Worm (Caenorhabditis elegans) whole organism, mixed stage, embryonic: ENCODE measurements around the gene C02B8.1.

Experiments used
- bed-3 ChIP-seq: fragments of 200-800 bp; sonication (Bioruptor generic); optimal IDR thresholded peaks from 3 replicates; lab custom pipeline; 2018; ENCODE audit warnings: mild to moderate bottlenecking, missing genetic modification characterization, moderate library complexity, missing compliant biosample characterization
- blmp-1 ChIP-seq: fragments of 150-350 bp; optimal IDR thresholded peaks from 2 replicates; lab custom pipeline; 2014; ENCODE audit warnings: missing biosample characterization, missing genetic modification characterization
- ceh-39 ChIP-seq: fragments of 150-350 bp; optimal IDR thresholded peaks from 2 replicates; lab custom pipeline; 2014; ENCODE audit warnings: missing biosample characterization, missing genetic modification characterization
- ceh-43 ChIP-seq: fragments of 200-800 bp; sonication (Bioruptor generic); optimal IDR thresholded peaks from 2 replicates; lab custom pipeline; 2018; ENCODE audit warnings: mild to moderate bottlenecking, missing genetic modification characterization, moderate library complexity, missing compliant biosample characterization
- ces-1 ChIP-seq: fragments of 150-350 bp; optimal IDR thresholded peaks from 2 replicates; lab custom pipeline; 2014; ENCODE audit warnings: missing biosample characterization, missing genetic modification reagents, missing genetic modification characterization
- ham-2 ChIP-seq: fragments of 200-800 bp; sonication (Bioruptor generic); optimal IDR thresholded peaks from 2 replicates; lab custom pipeline; 2018; ENCODE audit warnings: mild to moderate bottlenecking, missing genetic modification characterization, missing compliant biosample characterization
- hlh-1 ChIP-seq: fragments of 150-350 bp; optimal IDR thresholded peaks from 2 replicates; lab custom pipeline; 2014; ENCODE audit warnings: missing biosample characterization, missing genetic modification reagents, missing genetic modification characterization
- mab-5 ChIP-seq: fragments of 150-350 bp; optimal IDR thresholded peaks from 2 replicates; lab custom pipeline; 2014; ENCODE audit warnings: missing biosample characterization, missing genetic modification characterization
- nhr-28 ChIP-seq: fragments of 150-350 bp; optimal IDR thresholded peaks from 2 replicates; lab custom pipeline; 2014; ENCODE audit warnings: missing biosample characterization, missing genetic modification characterization
- nhr-76 ChIP-seq: sonication (generic microtip); optimal IDR thresholded peaks from 2 replicates; lab custom pipeline; 2017; ENCODE audit warnings: missing biosample characterization, missing genetic modification characterization
- pha-4 ChIP-seq: fragments of 150-350 bp; optimal IDR thresholded peaks from 2 replicates; lab custom pipeline; 2018; ENCODE audit warnings: missing biosample characterization, missing genetic modification reagents, missing genetic modification characterization
- sem-2 ChIP-seq: fragments of 200-800 bp; sonication (Bioruptor generic); optimal IDR thresholded peaks from 2 replicates; lab custom pipeline; 2018; ENCODE audit warnings: mild to moderate bottlenecking, missing genetic modification characterization, missing compliant biosample characterization
- tbx-8 ChIP-seq: fragments of 200-800 bp; sonication (Bioruptor generic); optimal IDR thresholded peaks from 2 replicates; lab custom pipeline; 2018; ENCODE audit warnings: mild to moderate bottlenecking, missing genetic modification characterization, moderate library complexity, missing compliant biosample characterization
- unc-62 ChIP-seq: fragments of 150-350 bp; optimal IDR thresholded peaks from 2 replicates; lab custom pipeline; 2014; ENCODE audit warnings: missing biosample characterization, missing genetic modification reagents, missing genetic modification characterization
- ztf-11 ChIP-seq: fragments of 150-350 bp; optimal IDR thresholded peaks from 2 replicates; lab custom pipeline; 2014; ENCODE audit warnings: missing biosample characterization, missing genetic modification characterization

Gene C02B8.1

DNA sequence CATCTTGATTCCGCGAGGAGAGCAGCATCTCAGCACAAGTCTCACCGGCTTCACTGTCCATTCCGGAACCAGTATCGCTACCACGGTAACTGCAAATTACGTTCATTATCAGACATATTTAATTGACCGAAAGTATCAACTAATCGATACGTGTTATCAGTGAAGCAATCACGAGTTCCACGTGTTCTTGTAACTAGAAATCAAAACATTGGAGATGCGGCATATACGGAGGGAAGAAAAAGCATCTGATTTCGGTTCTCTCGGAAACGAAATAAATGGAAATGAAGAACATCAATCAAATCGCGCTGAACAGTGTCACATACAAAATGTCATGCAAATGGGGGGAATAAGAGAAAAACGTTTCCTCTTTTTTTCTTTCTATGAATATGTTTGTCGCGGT lies 45.7 kb downstream of the C02B8.1 start:
- TF ChIP-seq mab-5 (tag; lab: Kevin White, UChicago) (no peak), unc-62 (no peak), tbx-8 (GFP tag; lab: Kevin White, UChicago) (no peak), blmp-1 (tag; lab: Kevin White, UChicago) (no peak), hlh-1 (tag; lab: Kevin White, UChicago) (no peak), sem-2 (GFP tag; lab: Kevin White, UChicago) (no peak), nhr-76 (no peak), bed-3 (GFP tag; lab: Kevin White, UChicago) (no peak), ham-2 (GFP tag; lab: Kevin White, UChicago) (no peak), ceh-43 (GFP tag; lab: Kevin White, UChicago) (no peak), pha-4 (tag; lab: Kevin White, UChicago) (no peak), ces-1 (no peak), nhr-28 (tag; lab: Kevin White, UChicago) (no peak), ceh-39 (tag; lab: Kevin White, UChicago) (no peak), ztf-11 (tag; lab: Kevin White, UChicago) (no peak)
